Worm (Caenorhabditis elegans) whole organism, L4 larva: ENCODE results near the gene asp-7.

Experiments used
- D1046.2 ChIP-seq: fragments of 200-800 bp; sonication (Bioruptor generic); IDR thresholded peaks from 2 replicates; pipeline ENCODE4 v1.3.6; 2022; ENCODE audit warnings: missing genetic modification characterization, missing compliant biosample characterization
- ZK337.2 ChIP-seq: fragments of 200-800 bp; sonication (Bioruptor generic); IDR thresholded peaks from 2 replicates; pipeline ENCODE4 v1.3.6; 2022; ENCODE audit warnings: missing genetic modification reagents, missing genetic modification characterization, missing compliant biosample characterization
- ZK546.5 ChIP-seq, 2 experiments: sonication (generic microtip); optimal IDR thresholded peaks; 2 replicates each; lab custom pipeline; 2017; ENCODE audit warnings: missing biosample characterization in 2 of 2, missing genetic modification characterization in 2 of 2
- aha-1 ChIP-seq: fragments of 150-350 bp; peaks from one replicate; lab custom pipeline; 2014; ENCODE audit warnings: missing biosample characterization, missing genetic modification characterization
- ama-1 ChIP-seq: fragments of 150-350 bp; optimal IDR thresholded peaks from 2 replicates; lab custom pipeline; 2014; ENCODE audit warnings: inconsistent platforms, mixed read lengths
- attf-4 ChIP-seq: sonication (generic microtip); optimal IDR thresholded peaks from 3 replicates; lab custom pipeline; 2017; ENCODE audit warnings: missing biosample characterization, missing genetic modification characterization
- ceh-44 ChIP-seq: fragments of 200-800 bp; sonication (Bioruptor generic); IDR thresholded peaks from 2 replicates; pipeline ENCODE4 v1.3.6; 2022; ENCODE audit warnings: missing genetic modification reagents, missing genetic modification characterization, missing compliant biosample characterization
- ceh-82 ChIP-seq: sonication (generic microtip); optimal IDR thresholded peaks from 2 replicates; lab custom pipeline; 2017; ENCODE audit warnings: missing biosample characterization, missing genetic modification characterization
- ctbp-1 ChIP-seq: fragments of 200-800 bp; sonication (Bioruptor generic); IDR thresholded peaks from 2 replicates; pipeline ENCODE4 v1.3.6; 2022; ENCODE audit warnings: missing genetic modification reagents, missing genetic modification characterization, missing compliant biosample characterization
- daf-12 ChIP-seq: fragments of 150-350 bp; optimal IDR thresholded peaks from 2 replicates; lab custom pipeline; 2014; ENCODE audit warnings: missing biosample characterization, missing genetic modification reagents, missing genetic modification characterization
- daf-19 ChIP-seq: fragments of 200-800 bp; sonication (Bioruptor generic); conservative IDR thresholded peaks from 2 replicates; pipeline ENCODE4 v1.3.6; 2022; ENCODE audit warnings: missing genetic modification characterization, missing compliant biosample characterization
- daf-8 ChIP-seq: fragments of 200-800 bp; sonication (Bioruptor generic); IDR thresholded peaks from 2 replicates; pipeline ENCODE4 v1.3.6; 2022; ENCODE audit warnings: missing genetic modification characterization, missing compliant biosample characterization
- dmd-8 ChIP-seq: fragments of 200-800 bp; sonication (Bioruptor generic); IDR thresholded peaks from 2 replicates; pipeline ENCODE4 v1.3.6; 2022; ENCODE audit warnings: missing genetic modification characterization, missing compliant biosample characterization
- dpl-1 ChIP-seq: fragments of 150-350 bp; optimal IDR thresholded peaks from 2 replicates; lab custom pipeline; 2014; ENCODE audit warnings: missing biosample characterization, missing genetic modification reagents, missing genetic modification characterization
- dve-1 ChIP-seq: sonication (generic microtip); optimal IDR thresholded peaks from 2 replicates; lab custom pipeline; 2017; ENCODE audit warnings: antibody characterized with exemption, mild to moderate bottlenecking, missing genetic modification characterization, missing compliant biosample characterization; ENCODE audit not compliant: insufficient read depth
- fos-1 ChIP-seq: fragments of 150-350 bp; optimal IDR thresholded peaks from 2 replicates; lab custom pipeline; 2014; ENCODE audit warnings: missing biosample characterization, missing genetic modification characterization
- hlh-11 ChIP-seq: fragments of 200-800 bp; sonication (Bioruptor generic); optimal IDR thresholded peaks from 2 replicates; lab custom pipeline; 2018; ENCODE audit warnings: mild to moderate bottlenecking, missing genetic modification characterization, missing compliant biosample characterization
- hlh-30 ChIP-seq: sonication (generic microtip); optimal IDR thresholded peaks from 2 replicates; lab custom pipeline; 2017; ENCODE audit warnings: antibody characterized with exemption, mild to moderate bottlenecking, missing genetic modification characterization, missing compliant biosample characterization; ENCODE audit not compliant: insufficient read depth
- lim-7 ChIP-seq: fragments of 200-800 bp; sonication (Bioruptor generic); IDR thresholded peaks from 2 replicates; pipeline ENCODE4 v1.3.6; 2022; ENCODE audit warnings: missing genetic modification characterization, missing compliant biosample characterization
- lin-13 ChIP-seq: fragments of 150-350 bp; optimal IDR thresholded peaks from 2 replicates; lab custom pipeline; 2014; ENCODE audit warnings: missing biosample characterization, missing genetic modification reagents, missing genetic modification characterization
- lin-39 ChIP-seq: fragments of 150-350 bp; optimal IDR thresholded peaks from 2 replicates; lab custom pipeline; 2014; ENCODE audit warnings: missing biosample characterization, missing genetic modification reagents, missing genetic modification characterization
- lir-3 ChIP-seq: sonication (generic microtip); optimal IDR thresholded peaks from 2 replicates; lab custom pipeline; 2016; ENCODE audit warnings: mild to moderate bottlenecking, missing genetic modification characterization, missing compliant biosample characterization
- lsy-2 ChIP-seq, 2 experiments: fragments of 150-350 bp in 1 of 2; sonication (generic microtip) in 1 of 2; optimal IDR thresholded peaks; 2 replicates each; lab custom pipeline; 2014 to 2017; ENCODE audit warnings: missing biosample characterization in 2 of 2, missing genetic modification characterization in 2 of 2
- madf-9 ChIP-seq: fragments of 200-800 bp; sonication (Bioruptor generic); conservative IDR thresholded peaks from 2 replicates; pipeline ENCODE4 v1.3.6; 2022; ENCODE audit warnings: missing genetic modification reagents, missing genetic modification characterization, missing compliant biosample characterization
- mdl-1 ChIP-seq, 2 experiments: fragments of 150-350 bp in 1 of 2; sonication (generic microtip) in 1 of 2; optimal IDR thresholded peaks; 2 replicates each; lab custom pipeline; 2014 to 2017; ENCODE audit warnings: missing biosample characterization in 2 of 2, missing genetic modification characterization in 2 of 2
- nhr-25 ChIP-seq: sonication (generic microtip); optimal IDR thresholded peaks from 2 replicates; lab custom pipeline; 2017; ENCODE audit warnings: missing genetic modification characterization, mild to moderate bottlenecking, missing compliant biosample characterization, antibody characterized with exemption, moderate library complexity, borderline replicate concordance; ENCODE audit not compliant: insufficient read depth
- nhr-28 ChIP-seq: fragments of 150-350 bp; optimal IDR thresholded peaks from 2 replicates; lab custom pipeline; 2014; ENCODE audit warnings: missing biosample characterization, missing genetic modification characterization
- nhr-41 ChIP-seq: fragments of 200-800 bp; sonication (Bioruptor generic); IDR thresholded peaks from 2 replicates; pipeline ENCODE4 v1.3.6; 2022; ENCODE audit warnings: missing genetic modification reagents, missing genetic modification characterization, missing compliant biosample characterization
- nhr-42 ChIP-seq: fragments of 200-800 bp; sonication (Bioruptor generic); IDR thresholded peaks from 2 replicates; pipeline ENCODE4 v1.3.6; 2022; ENCODE audit warnings: missing genetic modification characterization, missing compliant biosample characterization
- pqm-1 ChIP-seq: sonication (generic microtip); optimal IDR thresholded peaks from 2 replicates; lab custom pipeline; 2017; ENCODE audit warnings: missing biosample characterization, missing genetic modification characterization
- saeg-2 ChIP-seq: fragments of 200-800 bp; sonication (Bioruptor generic); IDR thresholded peaks from 2 replicates; pipeline ENCODE4 v1.3.6; 2022; ENCODE audit warnings: missing genetic modification reagents, missing genetic modification characterization, missing compliant biosample characterization
- sdz-12 ChIP-seq: fragments of 200-800 bp; sonication (Bioruptor generic); optimal IDR thresholded peaks from 2 replicates; lab custom pipeline; 2018; ENCODE audit warnings: mild to moderate bottlenecking, missing genetic modification characterization, missing compliant biosample characterization
- set-16 ChIP-seq: fragments of 200-800 bp; sonication (Bioruptor generic); IDR thresholded peaks from 2 replicates; pipeline ENCODE4 v1.3.6; 2022; ENCODE audit warnings: missing genetic modification reagents, missing genetic modification characterization, missing compliant biosample characterization
- skn-1 ChIP-seq: fragments of 150-350 bp; optimal IDR thresholded peaks from 2 replicates; lab custom pipeline; 2014; ENCODE audit warnings: missing biosample characterization, missing genetic modification characterization
- spr-1 ChIP-seq: sonication (generic microtip); optimal IDR thresholded peaks from 2 replicates; lab custom pipeline; 2016; ENCODE audit warnings: mild to moderate bottlenecking, missing genetic modification characterization, missing compliant biosample characterization
- unc-130 ChIP-seq: sonication (generic microtip); optimal IDR thresholded peaks from 2 replicates; lab custom pipeline; 2016; ENCODE audit warnings: missing genetic modification reagents, missing genetic modification characterization, missing compliant biosample characterization
- unc-62 ChIP-seq, 3 experiments: fragments of 150-350 bp in 1 of 3; sonication (generic microtip); optimal IDR thresholded peaks in 2 of 3; peaks in 1 of 3; 1 replicate in 1 of 3; 2 replicates in 2 of 3; lab custom pipeline; 2014 to 2017; ENCODE audit warnings: missing biosample characterization in 3 of 3, missing genetic modification characterization in 3 of 3, missing genetic modification reagents in 3 of 3, missing genotype in 1 of 3
- vab-7 ChIP-seq: fragments of 200-800 bp; sonication (Bioruptor generic); IDR thresholded peaks from 2 replicates; pipeline ENCODE4 v1.3.6; 2022; ENCODE audit warnings: missing genetic modification reagents, missing genetic modification characterization, missing compliant biosample characterization
- zag-1 ChIP-seq: fragments of 150-350 bp; optimal IDR thresholded peaks from 2 replicates; lab custom pipeline; 2014; ENCODE audit warnings: missing biosample characterization, missing genetic modification characterization
- zfp-3 ChIP-seq: fragments of 200-800 bp; sonication (Bioruptor generic); conservative IDR thresholded peaks from 2 replicates; pipeline ENCODE4 v1.3.6; 2022; ENCODE audit warnings: missing genetic modification reagents, missing genetic modification characterization, missing compliant biosample characterization
- ztf-7 ChIP-seq: fragments of 150-350 bp; optimal IDR thresholded peaks from 2 replicates; lab custom pipeline; 2014; ENCODE audit warnings: missing biosample characterization, missing genetic modification characterization

Gene asp-7

ce11 chrV:2999736-3000135 is 28.3 kb upstream of the asp-7 start, which contains the start of gene srw-119:
srw-119 (minus strand) TSS chrV:2999836.
- TF ChIP-seq sdz-12 (GFP tag; lab: Kevin White, UChicago) (no peak), lin-39 (tag; lab: Kevin White, UChicago) (no peak), spr-1 (tag; lab: Kevin White, UChicago) (no peak), pqm-1 (tag; lab: Kevin White, UChicago) (no peak), lin-13 (GFP tag; lab: Kevin White, UChicago) (no peak), ama-1 (lab: Kevin White, UChicago) (no peak), lir-3 (tag; lab: Kevin White, UChicago) (no peak), fos-1 (tag; lab: Kevin White, UChicago) (no peak)

ce11 chrV:3005964-3006363 is 22.1 kb upstream of the asp-7 start, which contains the start of gene srw-112:
srw-112 (minus strand) TSS chrV:3006064.
- TF ChIP-seq lsy-2 (tag; optimal IDR thresholded peaks at IDR 0.05; lab: Kevin White, UChicago) = no peak
- TF ChIP-seq attf-4 (tag; lab: Kevin White, UChicago) = no peak
- TF ChIP-seq aha-1 (tag; lab: Kevin White, UChicago) = peak; percentile 19
- TF ChIP-seq daf-12 (tag; lab: Kevin White, UChicago) = no peak
- no peak for TF ChIP-seq unc-130 (GFP tag; lab: Kevin White, UChicago)

ce11 chrV:3010468-3010867 is 17.6 kb upstream of the asp-7 start, which contains the start of gene srw-136:
srw-136 (minus strand) TSS chrV:3010568.
- TF ChIP-seq unc-62 (GFP tag; optimal IDR thresholded peaks at IDR 0.05 in 1 of 2; lab: Kevin White, UChicago) (peak in 1 of 2 experiments; percentile 41), unc-62 (tag; optimal IDR thresholded peaks at IDR 0.05; lab: Kevin White, UChicago) (no peak), zag-1 (no peak)

ce11 chrV:3011394-3011793 is 16.7 kb upstream of the asp-7 start, which contains the start of gene srw-135:
srw-135 (minus strand) TSS chrV:3011494.
- TF ChIP-seq ztf-7 (tag; lab: Kevin White, UChicago) (no peak), dpl-1 (no peak), unc-62 (GFP tag; optimal IDR thresholded peaks at IDR 0.05 in 1 of 2; lab: Kevin White, UChicago) (peak in 1 of 2 experiments; percentile 20), unc-62 (tag; optimal IDR thresholded peaks at IDR 0.05; lab: Kevin White, UChicago) (no peak), skn-1 (tag; lab: Kevin White, UChicago) (no peak), daf-8 (GFP tag; lab: Robert Waterston, UW) (no peak), unc-130 (GFP tag; lab: Kevin White, UChicago) (no peak), zfp-3 (GFP tag; lab: Robert Waterston, UW) (no peak), ctbp-1 (no peak), daf-19 (no peak), nhr-25 (tag; lab: Kevin White, UChicago) (no peak), aha-1 (tag; lab: Kevin White, UChicago) (peak; percentile 44), lim-7 (GFP tag; lab: Robert Waterston, UW) (no peak)

ce11 chrV:3014185-3014584 is 13.9 kb upstream of the asp-7 start, which contains the start of gene K12D9.1:
K12D9.1 (plus strand) TSS chrV:3014485.
- no peak for TF ChIP-seq nhr-42 (GFP tag; lab: Robert Waterston, UW)
- no peak for TF ChIP-seq ctbp-1
- no peak for TF ChIP-seq daf-19
- TF ChIP-seq nhr-28 = peak; percentile 39
- no peak for TF ChIP-seq saeg-2 (GFP tag; lab: Robert Waterston, UW)
- TF ChIP-seq, all 104 proteins: peak for 1

ce11 chrV:3017930-3018329 is 10.2 kb upstream of the asp-7 start:
- TF ChIP-seq saeg-2 (GFP tag; lab: Robert Waterston, UW) (no peak), mdl-1 (tag; optimal IDR thresholded peaks at IDR 0.05; lab: Kevin White, UChicago) (no peak), set-16 (peak; percentile 54), ZK337.2 (GFP tag; lab: Robert Waterston, UW) (no peak), ZK546.5 (tag; optimal IDR thresholded peaks at IDR 0.05; lab: Kevin White, UChicago) (no peak), hlh-11 (tag; lab: Kevin White, UChicago) (no peak), D1046.2 (no peak), dve-1 (tag; lab: Kevin White, UChicago) (no peak), ceh-82 (tag; lab: Kevin White, UChicago) (no peak), ceh-44 (GFP tag; lab: Robert Waterston, UW) (0 out of 2 replicates have a peak, but pooled peaks have one; percentile 11), nhr-41 (GFP tag; lab: Robert Waterston, UW) (no peak), dmd-8 (0 out of 2 replicates have a peak, but pooled peaks have one; percentile 30), madf-9 (GFP tag; lab: Robert Waterston, UW) (no peak), vab-7 (no peak), hlh-30 (tag; lab: Kevin White, UChicago) (no peak), nhr-25 (tag; lab: Kevin White, UChicago) (no peak)
- TF ChIP-seq, all 104 proteins: peak for 3
